Fruit fly (Drosophila melanogaster) whole organism, embryonic: Measurements from ENCODE around the gene Ada1-1.

Experiments used
- CG10366 ChIP-seq: fragments of 200-800 bp; sonication (Bioruptor generic); IDR thresholded peaks from 2 replicates; pipeline ENCODE4 v1.3.6; 2022; ENCODE audit warnings: missing biosample characterization, missing genetic modification characterization
- CG10462 ChIP-seq: fragments of 200-800 bp; sonication (Bioruptor generic); optimal IDR thresholded peaks from 2 replicates; lab custom pipeline; 2016; ENCODE audit warnings: missing biosample characterization, missing genetic modification characterization
- CG11695 ChIP-seq: fragments of 200-800 bp; sonication (Bioruptor generic); IDR thresholded peaks from 3 replicates; pipeline ENCODE4 v1.3.6; 2022; ENCODE audit warnings: missing biosample characterization, missing genetic modification characterization
- CG1233 ChIP-seq: fragments of 200-800 bp; sonication (Bioruptor generic); optimal IDR thresholded peaks from 4 replicates; lab custom pipeline; 2018; ENCODE audit warnings: missing biosample characterization, mild to moderate bottlenecking, missing genetic modification characterization
- CG13287 ChIP-seq: fragments of 200-800 bp; sonication (Bioruptor generic); IDR thresholded peaks from 2 replicates; pipeline ENCODE4 v1.3.6; 2022; ENCODE audit warnings: missing biosample characterization, missing genetic modification characterization; ENCODE audit not compliant: partially characterized antibody
- CG13296 ChIP-seq: fragments of 200-800 bp; sonication (Bioruptor generic); optimal IDR thresholded peaks from 3 replicates; lab custom pipeline; 2018; ENCODE audit warnings: missing biosample characterization, mild to moderate bottlenecking, missing genetic modification characterization
- CG13775 ChIP-seq: fragments of 200-800 bp; sonication (Bioruptor generic); optimal IDR thresholded peaks from 3 replicates; lab custom pipeline; 2017; ENCODE audit warnings: missing biosample characterization, mild to moderate bottlenecking, missing genetic modification characterization
- CG14014 ChIP-seq: fragments of 200-800 bp; sonication (Bioruptor generic); IDR thresholded peaks from 2 replicates; pipeline ENCODE4 v1.3.6; 2022; ENCODE audit warnings: missing biosample characterization, missing genetic modification characterization
- CG14441 ChIP-seq: fragments of 200-800 bp; sonication (Bioruptor generic); IDR thresholded peaks from 2 replicates; pipeline ENCODE4 v1.3.6; 2022; ENCODE audit warnings: missing biosample characterization, missing genetic modification characterization
- CG1603 ChIP-seq: fragments of 200-800 bp; sonication (Bioruptor generic); optimal IDR thresholded peaks from 2 replicates; lab custom pipeline; 2019; ENCODE audit warnings: missing biosample characterization, mild to moderate bottlenecking, missing genetic modification characterization, moderate library complexity
- CG17186 ChIP-seq: fragments of 200-800 bp; sonication (Bioruptor generic); optimal IDR thresholded peaks from 3 replicates; lab custom pipeline; 2017; ENCODE audit warnings: missing biosample characterization, missing genetic modification reagents, missing genetic modification characterization
- CG17328 ChIP-seq: fragments of 200-800 bp; sonication (Bioruptor generic); IDR thresholded peaks from 2 replicates; pipeline ENCODE4 v1.3.6; 2022; ENCODE audit warnings: missing biosample characterization, missing genetic modification characterization
- CG17612 ChIP-seq: fragments of 200-800 bp; sonication (Bioruptor generic); IDR thresholded peaks from 2 replicates; pipeline ENCODE4 v1.3.6; 2022; ENCODE audit warnings: missing biosample characterization, missing genetic modification characterization
- CG17912 ChIP-seq: fragments of 200-800 bp; sonication (Bioruptor generic); optimal IDR thresholded peaks from 2 replicates; lab custom pipeline; 2018; ENCODE audit warnings: missing biosample characterization, mild to moderate bottlenecking, missing genetic modification characterization
- CG2202 ChIP-seq: fragments of 200-800 bp; sonication (Bioruptor generic); optimal IDR thresholded peaks from 2 replicates; lab custom pipeline; 2018; ENCODE audit warnings: missing biosample characterization, mild to moderate bottlenecking, missing genetic modification characterization
- CG2712 ChIP-seq: fragments of 200-800 bp; optimal IDR thresholded peaks from 3 replicates; lab custom pipeline; 2019; ENCODE audit warnings: missing biosample characterization, mild to moderate bottlenecking, missing genetic modification characterization, moderate library complexity
- CG3838 ChIP-seq: fragments of 200-800 bp; sonication (Bioruptor generic); optimal IDR thresholded peaks from 3 replicates; lab custom pipeline; 2016; ENCODE audit warnings: missing biosample characterization, missing genetic modification characterization
- CG4282 ChIP-seq: fragments of 200-800 bp; sonication (Bioruptor generic); optimal IDR thresholded peaks from 2 replicates; lab custom pipeline; 2016; ENCODE audit warnings: missing biosample characterization, missing genetic modification characterization
- CG4404 ChIP-seq: fragments of 200-800 bp; sonication (Bioruptor generic); IDR thresholded peaks from 2 replicates; pipeline ENCODE4 v1.3.6; 2022; ENCODE audit warnings: missing biosample characterization, missing genetic modification characterization
- CG5953 ChIP-seq: fragments of 200-800 bp; sonication (Bioruptor generic); IDR thresholded peaks from 2 replicates; pipeline ENCODE4 v1.3.6; 2022; ENCODE audit warnings: missing biosample characterization, missing genetic modification characterization
- CG7786 ChIP-seq: fragments of 200-800 bp; sonication (Bioruptor generic); optimal IDR thresholded peaks from 2 replicates; lab custom pipeline; 2016; ENCODE audit warnings: missing biosample characterization, missing genetic modification characterization
- CG9215 ChIP-seq: fragments of 200-800 bp; sonication (Bioruptor generic); IDR thresholded peaks from 2 replicates; pipeline ENCODE4 v1.3.6; 2022; ENCODE audit warnings: missing biosample characterization, missing genetic modification characterization
- CoRest ChIP-seq: fragments of 200-800 bp; sonication (Bioruptor generic); optimal IDR thresholded peaks from 3 replicates; lab custom pipeline; 2018; ENCODE audit warnings: missing biosample characterization, mild to moderate bottlenecking, missing genetic modification characterization, moderate library complexity
- Deaf1 ChIP-seq: fragments of 200-800 bp; optimal IDR thresholded peaks from 3 replicates; lab custom pipeline; 2019; ENCODE audit warnings: missing biosample characterization, mild to moderate bottlenecking, missing genetic modification characterization, moderate library complexity
- Dip3 ChIP-seq: fragments of 200-800 bp; sonication (Bioruptor generic); optimal IDR thresholded peaks from 3 replicates; lab custom pipeline; 2016; ENCODE audit warnings: missing biosample characterization, missing genetic modification characterization
- Dll ChIP-seq: fragments of 200-800 bp; sonication (Bioruptor generic); IDR thresholded peaks from 4 replicates; pipeline ENCODE4 v1.3.6; 2022; ENCODE audit warnings: missing biosample characterization, missing genetic modification characterization; ENCODE audit not compliant: partially characterized antibody
- Elba2 ChIP-seq: fragments of 200-800 bp; sonication (Bioruptor generic); optimal IDR thresholded peaks from 3 replicates; lab custom pipeline; 2016; ENCODE audit warnings: missing biosample characterization, missing genetic modification characterization
- Hmr ChIP-seq: fragments of 200-800 bp; sonication (Bioruptor generic); optimal IDR thresholded peaks from 3 replicates; lab custom pipeline; 2017; ENCODE audit warnings: mild to moderate bottlenecking, missing biosample characterization, missing genetic modification reagents, missing genetic modification characterization
- Jarid2 ChIP-seq: fragments of 200-800 bp; sonication (Bioruptor generic); optimal IDR thresholded peaks from 3 replicates; lab custom pipeline; 2017; ENCODE audit warnings: mild to moderate bottlenecking, missing biosample characterization, missing genetic modification reagents, missing genetic modification characterization
- NC2α ChIP-seq: fragments of 200-800 bp; sonication (Bioruptor generic); optimal IDR thresholded peaks from 2 replicates; lab custom pipeline; 2016; ENCODE audit warnings: missing biosample characterization, missing genetic modification characterization
- Ssrp ChIP-seq: fragments of 200-800 bp; sonication (Bioruptor generic); optimal IDR thresholded peaks from 2 replicates; lab custom pipeline; 2018; ENCODE audit warnings: missing biosample characterization, mild to moderate bottlenecking, missing genetic modification characterization, moderate library complexity
- Taf1 ChIP-seq: fragments of 200-800 bp; sonication (Bioruptor generic); IDR thresholded peaks from 2 replicates; pipeline ENCODE4 v1.3.6; 2022; ENCODE audit warnings: missing biosample characterization, missing genetic modification characterization
- ab ChIP-seq: fragments of 200-800 bp; sonication (Bioruptor generic); optimal IDR thresholded peaks from 2 replicates; lab custom pipeline; 2016; ENCODE audit warnings: missing biosample characterization, missing genetic modification characterization
- ase ChIP-seq: fragments of 200-800 bp; sonication (Bioruptor generic); IDR thresholded peaks from 3 replicates; pipeline ENCODE4 v1.3.6; 2022; ENCODE audit warnings: missing biosample characterization, missing genetic modification characterization
- cad ChIP-seq: fragments of >200 bp; optimal IDR thresholded peaks from 2 replicates; lab custom pipeline; 2017; ENCODE audit warnings: missing biosample characterization, missing genetic modification characterization
- cg ChIP-seq: fragments of 200-800 bp; sonication (Bioruptor generic); optimal IDR thresholded peaks from 3 replicates; lab custom pipeline; 2019; ENCODE audit warnings: missing biosample characterization, mild to moderate bottlenecking, missing genetic modification characterization, moderate library complexity
- crp ChIP-seq, 2 experiments: fragments of 200-800 bp; sonication (Bioruptor generic); optimal IDR thresholded peaks; 2 replicates in 1 of 2; 3 replicates in 1 of 2; lab custom pipeline; 2017; ENCODE audit warnings: missing biosample characterization in 2 of 2, missing genetic modification characterization in 2 of 2, mild to moderate bottlenecking in 1 of 2, moderate library complexity in 1 of 2
- ftz-f1 ChIP-seq: fragments of 200-800 bp; sonication (Bioruptor generic); optimal IDR thresholded peaks from 2 replicates; lab custom pipeline; 2016; ENCODE audit warnings: missing biosample characterization, missing genetic modification characterization
- gfzf ChIP-seq: fragments of 200-800 bp; sonication (Bioruptor generic); optimal IDR thresholded peaks from 2 replicates; lab custom pipeline; 2016; ENCODE audit warnings: missing biosample characterization, mild to moderate bottlenecking, missing genetic modification characterization, moderate library complexity
- insv ChIP-seq, 2 experiments: fragments of 200-800 bp; sonication (Bioruptor generic); optimal IDR thresholded peaks; 3 replicates each; lab custom pipeline; 2016 to 2018; ENCODE audit warnings: missing biosample characterization in 2 of 2, missing genetic modification characterization in 2 of 2
- onecut ChIP-seq: fragments of 200-800 bp; sonication (Bioruptor generic); IDR thresholded peaks from 2 replicates; pipeline ENCODE4 v1.3.6; 2022; ENCODE audit warnings: missing biosample characterization, missing genetic modification characterization
- pan ChIP-seq, 4 experiments: fragments of >200 bp in 3 of 4; fragments of 200-800 bp in 1 of 4; sonication (Bioruptor generic) in 1 of 4; optimal IDR thresholded peaks in 3 of 4; IDR thresholded peaks in 1 of 4; 2 replicates each; pipeline versions ENCODE4 v1.3.6 to Lab custom; 2017 to 2022; ENCODE audit warnings: missing biosample characterization in 2 of 4, missing genetic modification characterization in 2 of 4, mixed read lengths in 1 of 4
- phol ChIP-seq: fragments of 200-800 bp; sonication (Bioruptor generic); optimal IDR thresholded peaks from 3 replicates; lab custom pipeline; 2018; ENCODE audit warnings: missing biosample characterization, mild to moderate bottlenecking, missing genetic modification characterization, moderate library complexity
- repo ChIP-seq: fragments of 200-800 bp; sonication (Bioruptor generic); optimal IDR thresholded peaks from 2 replicates; lab custom pipeline; 2016; ENCODE audit warnings: missing biosample characterization, missing genetic modification characterization
- row ChIP-seq: fragments of 200-800 bp; sonication (Bioruptor generic); IDR thresholded peaks from 3 replicates; pipeline ENCODE4 v1.3.6; 2022; ENCODE audit warnings: missing biosample characterization, missing genetic modification characterization
- sd ChIP-seq: fragments of 200-800 bp; sonication (Bioruptor generic); optimal IDR thresholded peaks from 3 replicates; lab custom pipeline; 2018; ENCODE audit warnings: missing biosample characterization, mild to moderate bottlenecking, missing genetic modification characterization, moderate library complexity
- sens-2 ChIP-seq: fragments of 200-800 bp; sonication (Bioruptor generic); IDR thresholded peaks from 2 replicates; pipeline ENCODE4 v1.3.6; 2022; ENCODE audit warnings: missing biosample characterization, missing genetic modification characterization
- shn ChIP-seq: fragments of 200-800 bp; sonication (Bioruptor generic); optimal IDR thresholded peaks from 3 replicates; lab custom pipeline; 2016; ENCODE audit warnings: missing biosample characterization, missing genetic modification characterization
- slbo ChIP-seq: fragments of 200-800 bp; sonication (Bioruptor generic); IDR thresholded peaks from 2 replicates; pipeline ENCODE4 v1.3.6; 2022; ENCODE audit warnings: missing biosample characterization, missing genetic modification characterization
- sna ChIP-seq: fragments of 200-800 bp; sonication (Bioruptor generic); IDR thresholded peaks from 2 replicates; pipeline ENCODE4 v1.3.6; 2022; ENCODE audit warnings: missing biosample characterization, missing genetic modification characterization; ENCODE audit not compliant: partially characterized antibody
- zen2 ChIP-seq: fragments of 200-800 bp; sonication (Bioruptor generic); IDR thresholded peaks from 3 replicates; pipeline ENCODE4 v1.3.6; 2022; ENCODE audit warnings: missing biosample characterization, missing genetic modification characterization; ENCODE audit not compliant: partially characterized antibody

The Ada1-1 gene

dm6 chr2L:11987945-11988344, 8.7 kb upstream of the Ada1-1 start, which contains the start of the genes CG6686 and CG34163 (continued):
- TF ChIP-seq Taf1 (GFP tag; lab: Robert Waterston, UW) (no peak), CG4404 (GFP tag; lab: Robert Waterston, UW) (no peak), ftz-f1 (GFP tag; lab: Kevin White, UChicago) (peak; percentile 17), Dll (0 out of 4 replicates have a peak, but pooled peaks have one; percentile 35), zen2 (no peak), CG4282 (GFP tag; lab: Kevin White, UChicago) (no peak), repo (no peak), CG13296 (GFP tag; lab: Kevin White, UChicago) (peak; percentile 3), CG1603 (peak; percentile 29), sna (no peak), CG14014 (GFP tag; lab: Robert Waterston, UW) (no peak), slbo (GFP tag; lab: Robert Waterston, UW) (peak; percentile 66; the same call in 1 of the 2 replicates), Jarid2 (GFP tag; lab: Kevin White, UChicago) (no peak), onecut (GFP tag; lab: Robert Waterston, UW) (no peak), row (GFP tag; lab: Robert Waterston, UW) (peak; percentile 69), insv (GFP tag; optimal IDR thresholded peaks at IDR 0.05; lab: Kevin White, UChicago) (peak in 1 of 2 experiments; percentile 3), Deaf1 (no peak), CoRest (peak; percentile 62), CG7786 (GFP tag; lab: Kevin White, UChicago) (peak; percentile 55), CG9215 (GFP tag; lab: Robert Waterston, UW) (no peak), cg (GFP tag; lab: Kevin White, UChicago) (no peak), CG1233 (no peak), CG17328 (GFP tag; lab: Robert Waterston, UW) (no peak), sens-2 (GFP tag; lab: Robert Waterston, UW) (no peak), crp (GFP tag; optimal IDR thresholded peaks at IDR 0.05; lab: Kevin White, UChicago) (no peak), Ssrp (no peak), gfzf (peak; percentile 83), shn (GFP tag; lab: Kevin White, UChicago) (no peak), Dip3 (GFP tag; lab: Kevin White, UChicago) (peak; percentile 56), CG2712 (peak; percentile 65), CG5953 (GFP tag; lab: Robert Waterston, UW) (no peak), ab (GFP tag; lab: Kevin White, UChicago) (no peak), CG11695 (GFP tag; lab: Robert Waterston, UW) (no peak), NC2α (GFP tag; lab: Kevin White, UChicago) (no peak), cad (no peak), CG10366 (GFP tag; lab: Robert Waterston, UW) (peak; percentile 39; the same call in 1 of the 2 replicates), phol (tag; lab: Kevin White, UChicago) (peak; percentile 68), CG13775 (GFP tag; lab: Kevin White, UChicago) (peak; percentile 42), Elba2 (GFP tag; lab: Kevin White, UChicago) (no peak), sd (tag; lab: Kevin White, UChicago) (no peak), Hmr (peak; percentile 61), ase (GFP tag; lab: Robert Waterston, UW) (no peak), CG14441 (GFP tag; lab: Robert Waterston, UW) (peak; percentile 41; the same call in 1 of the 2 replicates), pan (optimal IDR thresholded peaks at IDR 0.05; lab: Kevin White, UChicago) (no peak), pan (GFP tag; optimal IDR thresholded peaks at IDR 0.05 in 1 of 2, IDR thresholded peaks at IDR 0.05 in 1 of 2) (no peak), CG17612 (no peak), CG13287 (no peak), CG3838 (peak; percentile 7), CG17186 (peak; percentile 88), CG17912 (no peak), CG2202 (tag; lab: Kevin White, UChicago) (peak; percentile 2), CG10462 (GFP tag; lab: Kevin White, UChicago) (peak; percentile 37)
